Worm (Caenorhabditis elegans) whole organism, L4/young adult: ENCODE results near the gene T25G12.3.

Experiments
- W03F9.2 ChIP-seq: fragments of 150-350 bp; optimal IDR thresholded peaks from 2 replicates; lab custom pipeline; 2014; ENCODE audit warnings: missing biosample characterization, missing genetic modification characterization
- him-1 ChIP-seq: sonication (generic microtip); optimal IDR thresholded peaks from 2 replicates; lab custom pipeline; 2016; ENCODE audit warnings: missing genotype, missing genetic modification reagents, missing genetic modification characterization, missing compliant biosample characterization

ce11 chrX:17237439-17237838 lies 6.0 kb downstream of the T25G12.3 start, which contains the start of gene T25G12.11:
- no peak for TF ChIP-seq him-1 (tag; lab: Kevin White, UChicago)
- TF ChIP-seq W03F9.2 (tag; lab: Kevin White, UChicago), result no peak
